Worm (Caenorhabditis elegans) whole organism, young adult: ENCODE measurements around the gene clec-49.
"Not testable (repeated sequence)": the region's sequence is repeated elsewhere in the genome, so short reads cannot be mapped to it uniquely, and the experiment has no call there.

Source experiments
- B0261.1 ChIP-seq: sonication (generic microtip); optimal IDR thresholded peaks from 2 replicates; lab custom pipeline; 2016; ENCODE audit warnings: mild to moderate bottlenecking, missing genetic modification characterization, moderate library complexity, missing compliant biosample characterization
- F23B12.7 ChIP-seq: sonication (generic microtip); optimal IDR thresholded peaks from 2 replicates; lab custom pipeline; 2017; ENCODE audit warnings: missing genetic modification characterization, mild to moderate bottlenecking, missing compliant biosample characterization, antibody characterized with exemption, moderate library complexity; ENCODE audit not compliant: insufficient read depth
- Y53F4B.3 ChIP-seq: fragments of 200-800 bp; sonication (Bioruptor generic); IDR thresholded peaks from 2 replicates; pipeline ENCODE4 v1.3.6; 2022; ENCODE audit warnings: missing genetic modification reagents, missing genetic modification characterization, missing compliant biosample characterization
- Y95B8A.8 ChIP-seq: fragments of 200-800 bp; sonication (Bioruptor generic); IDR thresholded peaks from 2 replicates; pipeline ENCODE4 v1.3.6; 2022; ENCODE audit warnings: missing genetic modification reagents, missing genetic modification characterization, missing compliant biosample characterization
- ama-1 ChIP-seq, 3 experiments: fragments of 150-350 bp in 1 of 3; sonication (generic microtip) in 2 of 3; optimal IDR thresholded peaks; 2 replicates each; lab custom pipeline; 2014 to 2018; ENCODE audit warnings: missing biosample characterization in 2 of 3, missing genetic modification characterization in 2 of 3, missing genetic modification reagents in 2 of 3
- atf-7 ChIP-seq: sonication (generic microtip); optimal IDR thresholded peaks from 2 replicates; lab custom pipeline; 2017; ENCODE audit warnings: mild to moderate bottlenecking, missing genetic modification characterization, missing compliant biosample characterization
- attf-3 ChIP-seq: fragments of 200-800 bp; sonication (Bioruptor generic); conservative IDR thresholded peaks from 2 replicates; pipeline ENCODE4 v1.3.6; 2022; ENCODE audit warnings: missing genetic modification reagents, missing genetic modification characterization, missing compliant biosample characterization
- ccch-3 ChIP-seq: fragments of 200-800 bp; sonication (Bioruptor generic); optimal IDR thresholded peaks from 2 replicates; lab custom pipeline; 2018; ENCODE audit warnings: mild to moderate bottlenecking, missing genetic modification characterization, missing compliant biosample characterization
- cebp-2 ChIP-seq: fragments of 200-800 bp; sonication (Bioruptor generic); IDR thresholded peaks from 2 replicates; pipeline ENCODE4 v1.3.6; 2022; ENCODE audit warnings: missing genetic modification characterization, missing compliant biosample characterization
- ceh-27 ChIP-seq: fragments of 200-800 bp; sonication (Bioruptor generic); optimal IDR thresholded peaks from 2 replicates; lab custom pipeline; 2018; ENCODE audit warnings: mild to moderate bottlenecking, missing genetic modification characterization, moderate library complexity, missing compliant biosample characterization
- ceh-91 ChIP-seq: fragments of 200-800 bp; sonication (Bioruptor generic); IDR thresholded peaks from 2 replicates; pipeline ENCODE4 v1.3.6; 2022; ENCODE audit warnings: missing genetic modification reagents, missing genetic modification characterization, missing compliant biosample characterization
- fkh-3 ChIP-seq: sonication (generic microtip); optimal IDR thresholded peaks from 2 replicates; lab custom pipeline; 2016; ENCODE audit warnings: mild to moderate bottlenecking, missing genetic modification characterization, missing compliant biosample characterization
- him-1 ChIP-seq: sonication (generic microtip); optimal IDR thresholded peaks from 2 replicates; lab custom pipeline; 2016; ENCODE audit warnings: missing genotype, missing genetic modification reagents, missing genetic modification characterization, missing compliant biosample characterization
- hmg-20 ChIP-seq: fragments of 200-800 bp; sonication (Bioruptor generic); IDR thresholded peaks from 2 replicates; pipeline ENCODE4 v1.3.6; 2022; ENCODE audit warnings: missing genetic modification reagents, missing genetic modification characterization, missing compliant biosample characterization
- lag-1 ChIP-seq: fragments of 200-800 bp; sonication (Bioruptor generic); IDR thresholded peaks from 2 replicates; pipeline ENCODE4 v1.3.6; 2022; ENCODE audit warnings: missing genetic modification reagents, missing genetic modification characterization, missing compliant biosample characterization
- let-526 ChIP-seq: fragments of 200-800 bp; sonication (Bioruptor generic); IDR thresholded peaks from 2 replicates; pipeline ENCODE4 v1.3.6; 2022; ENCODE audit warnings: missing genetic modification reagents, missing genetic modification characterization, missing compliant biosample characterization
- lin-26 ChIP-seq: fragments of 200-800 bp; sonication (Bioruptor generic); IDR thresholded peaks from 2 replicates; pipeline ENCODE4 v1.3.6; 2022; ENCODE audit warnings: missing genetic modification reagents, missing genetic modification characterization, missing compliant biosample characterization
- lin-35 ChIP-seq, 3 experiments: fragments of 150-350 bp in 2 of 3; sonication (generic microtip) in 1 of 3; optimal IDR thresholded peaks; 2 replicates each; lab custom pipeline; 2014 to 2018; ENCODE audit warnings: missing biosample characterization in 3 of 3, missing genetic modification characterization in 3 of 3, missing genetic modification reagents in 3 of 3
- lin-54 ChIP-seq: fragments of 200-800 bp; sonication (Bioruptor generic); optimal IDR thresholded peaks from 2 replicates; lab custom pipeline; 2018; ENCODE audit warnings: mild to moderate bottlenecking, missing genetic modification characterization, missing compliant biosample characterization
- mxl-1 ChIP-seq: sonication (generic microtip); optimal IDR thresholded peaks from 2 replicates; lab custom pipeline; 2016; ENCODE audit warnings: missing genetic modification characterization, missing compliant biosample characterization
- nfyb-1 ChIP-seq: fragments of 200-800 bp; sonication (Bioruptor generic); IDR thresholded peaks from 2 replicates; pipeline ENCODE4 v1.3.6; 2022; ENCODE audit warnings: missing genetic modification reagents, missing genetic modification characterization, missing compliant biosample characterization
- nhr-80 ChIP-seq: sonication (generic microtip); optimal IDR thresholded peaks from 2 replicates; lab custom pipeline; 2016; ENCODE audit warnings: missing genetic modification characterization, missing compliant biosample characterization
- rcor-1 ChIP-seq: fragments of 200-800 bp; sonication (Bioruptor generic); IDR thresholded peaks from 2 replicates; pipeline ENCODE4 v1.3.6; 2022; ENCODE audit warnings: missing genetic modification reagents, missing genetic modification characterization, missing compliant biosample characterization
- sptf-2 ChIP-seq: fragments of 200-800 bp; sonication (Bioruptor generic); optimal IDR thresholded peaks from 2 replicates; lab custom pipeline; 2018; ENCODE audit warnings: mild to moderate bottlenecking, missing genetic modification characterization, missing compliant biosample characterization
- tbp1 ChIP-seq: fragments of 200-800 bp; sonication (Bioruptor generic); optimal IDR thresholded peaks from 2 replicates; lab custom pipeline; 2018; ENCODE audit warnings: mild to moderate bottlenecking, missing genetic modification characterization, missing compliant biosample characterization
- xnd-1 ChIP-seq: sonication (generic microtip); optimal IDR thresholded peaks from 2 replicates; lab custom pipeline; 2016; ENCODE audit warnings: missing genotype, missing genetic modification reagents, missing genetic modification characterization, missing compliant biosample characterization
- zim-3 ChIP-seq: sonication (generic microtip); optimal IDR thresholded peaks from 2 replicates; lab custom pipeline; 2017; ENCODE audit warnings: mild to moderate bottlenecking, missing genetic modification characterization, moderate library complexity, missing compliant biosample characterization
- ztf-26 ChIP-seq: sonication (generic microtip); optimal IDR thresholded peaks from 2 replicates; lab custom pipeline; 2017; ENCODE audit warnings: missing genetic modification characterization, missing compliant biosample characterization

clec-49 gene

ce11 chrV:19715847-19716246, 35.2 kb downstream of the clec-49 start, which contains the start of gene Y43F8C.17:
Gene Y43F8C.17 (plus strand): TSS chrV:19716147.
- TF ChIP-seq ceh-91 (GFP tag; lab: Robert Waterston, UW) = no peak
- 0 out of 2 replicates have a peak, but pooled peaks have one; percentile 43 for TF ChIP-seq cebp-2 (GFP tag; lab: Robert Waterston, UW)

- TF ChIP-seq lin-35 (GFP tag; optimal IDR thresholded peaks at IDR 0.05; lab: Kevin White, UChicago) (no peak), lag-1 (no peak), rcor-1 (GFP tag; lab: Robert Waterston, UW) (no peak), mxl-1 (tag; lab: Kevin White, UChicago) (no peak), hmg-20 (no peak), ztf-26 (tag; lab: Kevin White, UChicago) (no peak), ceh-27 (GFP tag; lab: Kevin White, UChicago) (no peak), F23B12.7 (tag; lab: Kevin White, UChicago) (no peak), attf-3 (GFP tag; lab: Robert Waterston, UW) (no peak), xnd-1 (tag; lab: Kevin White, UChicago) (no peak), Y95B8A.8 (GFP tag; lab: Robert Waterston, UW) (no peak), zim-3 (tag; lab: Kevin White, UChicago) (no peak), let-526 (GFP tag; lab: Robert Waterston, UW) (no peak), ama-1 (optimal IDR thresholded peaks at IDR 0.05; lab: Kevin White, UChicago) (no peak), ama-1 (GFP tag; optimal IDR thresholded peaks at IDR 0.05; lab: Kevin White, UChicago) (no peak), Y53F4B.3 (GFP tag; lab: Robert Waterston, UW) (no peak), nfyb-1 (GFP tag; lab: Robert Waterston, UW) (no peak), him-1 (tag; lab: Kevin White, UChicago) (no peak), sptf-2 (GFP tag; lab: Kevin White, UChicago) (no peak), lin-54 (no peak), lin-26 (no peak)
Observed at ce11 chrV:19715419-19715818, 35.6 kb downstream of the clec-49 start, which contains the start of gene Y43F8C.16. Gene Y43F8C.16 (minus strand): TSS chrV:19715519.

ce11 chrV:19711646-19712045, 39.4 kb downstream of the clec-49 start, which contains the start of gene Y43F8C.23:
Gene Y43F8C.23 (minus strand): TSS chrV:19711746.
- not testable (repeated sequence) for TF ChIP-seq tbp1 (GFP tag; lab: Kevin White, UChicago); ccch-3 (GFP tag; lab: Kevin White, UChicago); fkh-3 (tag; lab: Kevin White, UChicago)

DNA sequence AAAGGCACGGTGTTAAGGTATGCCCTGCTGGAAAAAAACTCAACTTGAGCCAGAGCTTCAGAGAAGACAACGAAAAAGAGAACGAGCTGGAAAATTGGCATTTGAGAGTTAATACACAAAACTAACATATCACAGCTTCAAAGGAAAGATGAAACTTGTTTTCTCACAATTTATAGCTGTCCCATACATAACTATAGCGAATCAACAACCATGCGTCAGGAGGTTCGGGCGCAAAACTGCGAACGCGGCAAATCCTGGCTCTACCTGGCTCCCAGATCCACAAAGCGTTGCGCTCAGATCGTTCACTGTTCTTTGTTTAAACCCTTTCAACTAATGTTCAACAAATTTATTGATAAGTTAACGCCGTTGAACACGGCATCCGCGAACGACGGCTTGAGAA, 40.5 kb downstream of the clec-49 start, which contains the start of gene Y43F8C.15:
Gene Y43F8C.15, minus strand, starts transcription at position 101 of the 400 bp plus-strand sequence.
- not testable (repeated sequence) for TF ChIP-seq fkh-3, atf-7, B0261.1 (tag; lab: Kevin White, UChicago)

DNA sequence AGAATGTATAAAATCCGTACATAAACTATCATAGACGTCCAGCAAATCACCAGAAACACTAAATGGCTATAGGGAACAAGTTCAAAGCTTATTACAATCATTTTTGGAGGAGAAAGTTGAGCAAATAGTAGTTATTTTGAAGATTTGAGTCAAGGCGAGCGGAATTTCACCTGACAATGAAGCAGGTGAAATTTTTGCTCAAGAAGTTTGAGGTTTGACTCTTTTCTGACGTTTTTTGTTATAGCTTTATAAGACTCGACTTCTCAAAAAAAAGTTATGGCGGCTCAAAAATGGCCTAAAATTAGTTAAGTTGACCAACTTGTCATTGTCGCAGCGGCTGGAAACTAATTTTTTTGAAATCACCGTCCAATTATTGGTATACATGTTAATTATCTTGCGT, 42.2 kb downstream of the clec-49 start, which contains the start of gene srv-3:
Gene srv-3, minus strand, starts transcription at position 101 of the 400 bp plus-strand sequence.
- TF ChIP-seq nhr-80 (tag; lab: Kevin White, UChicago) = no peak
